Worm (Caenorhabditis elegans): ENCODE measurements around the gene rabn-5.

- no peak for TF ChIP-seq nhr-25 (tag; optimal IDR thresholded peaks at IDR 0.05)
- no peak for TF ChIP-seq fos-1 (tag; optimal IDR thresholded peaks at IDR 0.05)
- no peak for TF ChIP-seq skn-1 (tag; optimal IDR thresholded peaks at IDR 0.05)
- TF ChIP-seq nhr-12 (tag; optimal IDR thresholded peaks at IDR 0.05): no peak
- peak; percentile 3 for TF ChIP-seq zag-1 (tag; optimal IDR thresholded peaks at IDR 0.05)
- TF ChIP-seq R02D3.7 (tag; optimal IDR thresholded peaks at IDR 0.05): no peak
- peak; percentile 48 for TF ChIP-seq F13H6.1 (tag; optimal IDR thresholded peaks at IDR 0.05)
- no peak for TF ChIP-seq ama-1 (optimal IDR thresholded peaks at IDR 0.05)
- no peak for TF ChIP-seq nhr-11 (tag; optimal IDR thresholded peaks at IDR 0.05)
- no peak for TF ChIP-seq unc-62 (GFP tag; optimal IDR thresholded peaks at IDR 0.05)
These were observed 37.4 kb upstream of the rabn-5 start for ce11 chrIII:5826895-5827437.

Measured in whole organism, L2 larva.